Worm (Caenorhabditis elegans) whole organism, L4 larva: ENCODE results near the gene C03A3.1.

Experiments
- F10B5.3 ChIP-seq: sonication (generic microtip); optimal IDR thresholded peaks from 2 replicates; lab custom pipeline; 2016; ENCODE audit warnings: mild to moderate bottlenecking, missing genetic modification characterization, missing compliant biosample characterization
- F37D6.2 ChIP-seq: sonication (generic microtip); optimal IDR thresholded peaks from 2 replicates; lab custom pipeline; 2016; ENCODE audit warnings: mild to moderate bottlenecking, missing genetic modification characterization, missing compliant biosample characterization
- R02D3.7 ChIP-seq: fragments of 150-350 bp; sonication (generic microtip); optimal IDR thresholded peaks from 3 replicates; lab custom pipeline; 2014; ENCODE audit warnings: missing biosample characterization, missing genetic modification characterization
- T26A8.4 ChIP-seq: fragments of 200-800 bp; sonication (Bioruptor generic); IDR thresholded peaks from 2 replicates; pipeline ENCODE4 v1.3.6; 2022; ENCODE audit warnings: missing genetic modification characterization, missing compliant biosample characterization
- Y105C5A.15 ChIP-seq: fragments of 200-800 bp; sonication (Bioruptor generic); IDR thresholded peaks from 2 replicates; pipeline ENCODE4 v1.3.6; 2022; ENCODE audit warnings: missing genetic modification characterization, missing compliant biosample characterization
- ZK337.2 ChIP-seq: fragments of 200-800 bp; sonication (Bioruptor generic); IDR thresholded peaks from 2 replicates; pipeline ENCODE4 v1.3.6; 2022; ENCODE audit warnings: missing genetic modification reagents, missing genetic modification characterization, missing compliant biosample characterization
- ZK546.5 ChIP-seq, 2 experiments: sonication (generic microtip); optimal IDR thresholded peaks; 2 replicates each; lab custom pipeline; 2017; ENCODE audit warnings: missing biosample characterization in 2 of 2, missing genetic modification characterization in 2 of 2
- aha-1 ChIP-seq: fragments of 150-350 bp; peaks from one replicate; lab custom pipeline; 2014; ENCODE audit warnings: missing biosample characterization, missing genetic modification characterization
- arid-1 ChIP-seq: fragments of 200-800 bp; sonication (Bioruptor generic); conservative IDR thresholded peaks from 2 replicates; pipeline ENCODE4 v1.3.6; 2022; ENCODE audit warnings: missing genetic modification reagents, missing genetic modification characterization, missing compliant biosample characterization
- ceh-20 ChIP-seq: fragments of 200-800 bp; sonication (Bioruptor generic); IDR thresholded peaks from 2 replicates; pipeline ENCODE4 v1.3.6; 2022; ENCODE audit warnings: missing genetic modification reagents, missing genetic modification characterization, missing compliant biosample characterization
- ceh-28 ChIP-seq: fragments of 150-350 bp; optimal IDR thresholded peaks from 2 replicates; lab custom pipeline; 2014; ENCODE audit warnings: missing biosample characterization, missing genetic modification reagents, missing genetic modification characterization
- daf-19 ChIP-seq: fragments of 200-800 bp; sonication (Bioruptor generic); conservative IDR thresholded peaks from 2 replicates; pipeline ENCODE4 v1.3.6; 2022; ENCODE audit warnings: missing genetic modification characterization, missing compliant biosample characterization
- dmd-6 ChIP-seq: fragments of 200-800 bp; sonication (Bioruptor generic); IDR thresholded peaks from 2 replicates; pipeline ENCODE4 v1.3.6; 2022; ENCODE audit warnings: missing genetic modification reagents, missing genetic modification characterization, missing compliant biosample characterization
- dmd-8 ChIP-seq: fragments of 200-800 bp; sonication (Bioruptor generic); IDR thresholded peaks from 2 replicates; pipeline ENCODE4 v1.3.6; 2022; ENCODE audit warnings: missing genetic modification characterization, missing compliant biosample characterization
- dmd-9 ChIP-seq: fragments of 200-800 bp; sonication (Bioruptor generic); IDR thresholded peaks from 2 replicates; pipeline ENCODE4 v1.3.6; 2022; ENCODE audit warnings: missing genetic modification reagents, missing genetic modification characterization, missing compliant biosample characterization
- dpl-1 ChIP-seq: fragments of 150-350 bp; optimal IDR thresholded peaks from 2 replicates; lab custom pipeline; 2014; ENCODE audit warnings: missing biosample characterization, missing genetic modification reagents, missing genetic modification characterization
- fkh-10 ChIP-seq: fragments of 150-350 bp; optimal IDR thresholded peaks from 2 replicates; lab custom pipeline; 2014; ENCODE audit warnings: missing biosample characterization, missing genetic modification reagents, missing genetic modification characterization
- fos-1 ChIP-seq: fragments of 150-350 bp; optimal IDR thresholded peaks from 2 replicates; lab custom pipeline; 2014; ENCODE audit warnings: missing biosample characterization, missing genetic modification characterization
- hif-1 ChIP-seq, 2 experiments: sonication (generic microtip); optimal IDR thresholded peaks; 2 replicates each; lab custom pipeline; 2016 to 2017; ENCODE audit warnings: missing compliant biosample characterization in 2 of 2, missing genetic modification characterization in 2 of 2, missing genetic modification reagents in 2 of 2, missing genotype in 2 of 2, mild to moderate bottlenecking in 1 of 2
- jun-1 ChIP-seq: fragments of 150-350 bp; optimal IDR thresholded peaks from 2 replicates; lab custom pipeline; 2014; ENCODE audit warnings: missing biosample characterization, missing genetic modification reagents, missing genetic modification characterization
- lin-38 ChIP-seq: fragments of 200-800 bp; sonication (Bioruptor generic); IDR thresholded peaks from 2 replicates; pipeline ENCODE4 v1.3.6; 2022; ENCODE audit warnings: missing genetic modification reagents, missing genetic modification characterization, missing compliant biosample characterization
- lir-3 ChIP-seq: sonication (generic microtip); optimal IDR thresholded peaks from 2 replicates; lab custom pipeline; 2016; ENCODE audit warnings: mild to moderate bottlenecking, missing genetic modification characterization, missing compliant biosample characterization
- lsy-2 ChIP-seq, 2 experiments: fragments of 150-350 bp in 1 of 2; sonication (generic microtip) in 1 of 2; optimal IDR thresholded peaks; 2 replicates each; lab custom pipeline; 2014 to 2017; ENCODE audit warnings: missing biosample characterization in 2 of 2, missing genetic modification characterization in 2 of 2
- madf-5 ChIP-seq, 2 experiments: fragments of 200-800 bp; sonication (Bioruptor generic); IDR thresholded peaks; 2 replicates each; pipeline ENCODE4 v1.3.6; 2022; ENCODE audit warnings: missing compliant biosample characterization in 2 of 2, missing genetic modification characterization in 2 of 2
- madf-9 ChIP-seq: fragments of 200-800 bp; sonication (Bioruptor generic); conservative IDR thresholded peaks from 2 replicates; pipeline ENCODE4 v1.3.6; 2022; ENCODE audit warnings: missing genetic modification reagents, missing genetic modification characterization, missing compliant biosample characterization
- mdl-1 ChIP-seq, 2 experiments: fragments of 150-350 bp in 1 of 2; sonication (generic microtip) in 1 of 2; optimal IDR thresholded peaks; 2 replicates each; lab custom pipeline; 2014 to 2017; ENCODE audit warnings: missing biosample characterization in 2 of 2, missing genetic modification characterization in 2 of 2
- mdt-29 ChIP-seq: fragments of 200-800 bp; sonication (Bioruptor generic); IDR thresholded peaks from 2 replicates; pipeline ENCODE4 v1.3.6; 2022; ENCODE audit warnings: missing genetic modification reagents, missing genetic modification characterization, missing compliant biosample characterization
- mes-2 ChIP-seq: sonication (generic microtip); optimal IDR thresholded peaks from 2 replicates; lab custom pipeline; 2016; ENCODE audit warnings: missing genotype, mild to moderate bottlenecking, missing genetic modification characterization, missing compliant biosample characterization; ENCODE audit not compliant: poor library complexity, severe bottlenecking
- mxl-3 ChIP-seq: fragments of 200-800 bp; sonication (Bioruptor generic); optimal IDR thresholded peaks from 2 replicates; lab custom pipeline; 2018; ENCODE audit warnings: mild to moderate bottlenecking, missing genetic modification characterization, missing compliant biosample characterization
- nhr-10 ChIP-seq: fragments of 150-350 bp; optimal IDR thresholded peaks from 2 replicates; lab custom pipeline; 2014; ENCODE audit warnings: missing biosample characterization, missing genetic modification characterization
- nhr-11 ChIP-seq: fragments of 150-350 bp; optimal IDR thresholded peaks from 2 replicates; lab custom pipeline; 2014; ENCODE audit warnings: missing biosample characterization, missing genetic modification characterization
- nhr-111 ChIP-seq: fragments of 200-800 bp; sonication (Bioruptor generic); optimal IDR thresholded peaks from 2 replicates; lab custom pipeline; 2018; ENCODE audit warnings: mild to moderate bottlenecking, missing genetic modification characterization, missing compliant biosample characterization
- nhr-25 ChIP-seq: sonication (generic microtip); optimal IDR thresholded peaks from 2 replicates; lab custom pipeline; 2017; ENCODE audit warnings: missing genetic modification characterization, mild to moderate bottlenecking, missing compliant biosample characterization, antibody characterized with exemption, moderate library complexity, borderline replicate concordance; ENCODE audit not compliant: insufficient read depth
- nhr-28 ChIP-seq: fragments of 150-350 bp; optimal IDR thresholded peaks from 2 replicates; lab custom pipeline; 2014; ENCODE audit warnings: missing biosample characterization, missing genetic modification characterization
- nhr-42 ChIP-seq: fragments of 200-800 bp; sonication (Bioruptor generic); IDR thresholded peaks from 2 replicates; pipeline ENCODE4 v1.3.6; 2022; ENCODE audit warnings: missing genetic modification characterization, missing compliant biosample characterization
- nhr-48 ChIP-seq: sonication (generic microtip); optimal IDR thresholded peaks from 2 replicates; lab custom pipeline; 2016; ENCODE audit warnings: mild to moderate bottlenecking, missing genetic modification characterization, missing compliant biosample characterization
- nhr-6 ChIP-seq: fragments of 150-350 bp; optimal IDR thresholded peaks from 2 replicates; lab custom pipeline; 2014; ENCODE audit warnings: missing biosample characterization, missing genetic modification characterization
- nhr-76 ChIP-seq: fragments of 150-350 bp; optimal IDR thresholded peaks from 2 replicates; lab custom pipeline; 2014; ENCODE audit warnings: missing biosample characterization, missing genetic modification characterization
- php-3 ChIP-seq: fragments of 200-800 bp; sonication (Bioruptor generic); IDR thresholded peaks from 2 replicates; pipeline ENCODE4 v1.3.6; 2022; ENCODE audit warnings: missing genetic modification reagents, missing genetic modification characterization, missing compliant biosample characterization
- pqm-1 ChIP-seq: sonication (generic microtip); optimal IDR thresholded peaks from 2 replicates; lab custom pipeline; 2017; ENCODE audit warnings: missing biosample characterization, missing genetic modification characterization
- rbr-2 ChIP-seq: sonication (generic microtip); optimal IDR thresholded peaks from 2 replicates; lab custom pipeline; 2016; ENCODE audit warnings: missing genotype, missing genetic modification characterization, missing compliant biosample characterization
- sdz-12 ChIP-seq: fragments of 200-800 bp; sonication (Bioruptor generic); optimal IDR thresholded peaks from 2 replicates; lab custom pipeline; 2018; ENCODE audit warnings: mild to moderate bottlenecking, missing genetic modification characterization, missing compliant biosample characterization
- set-16 ChIP-seq: fragments of 200-800 bp; sonication (Bioruptor generic); IDR thresholded peaks from 2 replicates; pipeline ENCODE4 v1.3.6; 2022; ENCODE audit warnings: missing genetic modification reagents, missing genetic modification characterization, missing compliant biosample characterization
- spr-1 ChIP-seq: sonication (generic microtip); optimal IDR thresholded peaks from 2 replicates; lab custom pipeline; 2016; ENCODE audit warnings: mild to moderate bottlenecking, missing genetic modification characterization, missing compliant biosample characterization
- tra-1 ChIP-seq: fragments of 200-800 bp; sonication (Bioruptor generic); IDR thresholded peaks from 2 replicates; pipeline ENCODE4 v1.3.6; 2022; ENCODE audit warnings: missing genetic modification reagents, missing genetic modification characterization, missing compliant biosample characterization
- unc-130 ChIP-seq: sonication (generic microtip); optimal IDR thresholded peaks from 2 replicates; lab custom pipeline; 2016; ENCODE audit warnings: missing genetic modification reagents, missing genetic modification characterization, missing compliant biosample characterization
- unc-62 ChIP-seq, 3 experiments: fragments of 150-350 bp in 1 of 3; sonication (generic microtip); optimal IDR thresholded peaks in 2 of 3; peaks in 1 of 3; 1 replicate in 1 of 3; 2 replicates in 2 of 3; lab custom pipeline; 2014 to 2017; ENCODE audit warnings: missing biosample characterization in 3 of 3, missing genetic modification characterization in 3 of 3, missing genetic modification reagents in 3 of 3, missing genotype in 1 of 3
- vab-7 ChIP-seq: fragments of 200-800 bp; sonication (Bioruptor generic); IDR thresholded peaks from 2 replicates; pipeline ENCODE4 v1.3.6; 2022; ENCODE audit warnings: missing genetic modification reagents, missing genetic modification characterization, missing compliant biosample characterization
- zip-2 ChIP-seq: fragments of 150-350 bp; optimal IDR thresholded peaks from 2 replicates; lab custom pipeline; 2014; ENCODE audit warnings: missing biosample characterization, missing genetic modification characterization
- ztf-7 ChIP-seq: fragments of 150-350 bp; optimal IDR thresholded peaks from 2 replicates; lab custom pipeline; 2014; ENCODE audit warnings: missing biosample characterization, missing genetic modification characterization

Gene C03A3.1

DNA sequence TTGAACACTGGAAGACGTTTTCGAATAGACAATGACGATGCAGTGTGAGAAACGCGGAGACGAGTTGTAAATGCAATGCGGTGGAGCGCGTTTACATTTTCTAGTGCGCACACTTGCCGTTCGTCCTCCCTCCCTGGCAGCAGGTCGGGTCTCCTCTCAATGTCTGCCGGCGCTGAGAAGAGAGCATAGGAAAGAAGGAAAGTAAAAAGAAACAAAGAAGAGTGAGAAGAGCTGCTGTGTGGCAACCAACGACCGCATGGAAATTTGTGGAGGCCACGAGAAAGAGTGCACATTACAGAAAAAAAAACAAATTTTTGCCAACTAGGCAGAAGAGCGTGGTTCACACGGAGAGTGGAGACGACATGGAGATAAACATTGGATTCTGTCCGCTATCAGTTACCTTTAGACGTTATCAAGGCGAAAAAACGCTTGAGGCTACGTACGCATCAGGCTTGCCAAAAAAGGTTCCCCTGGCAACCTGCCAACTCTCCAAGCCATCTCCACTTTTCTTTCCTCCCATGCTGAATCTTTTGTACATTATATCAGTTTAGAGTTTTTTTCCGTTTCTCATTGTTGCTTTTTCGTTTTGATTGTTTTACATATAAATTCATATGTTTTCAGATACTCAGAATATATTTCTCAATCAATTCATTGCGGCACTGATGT lies 42.6 kb downstream of the C03A3.1 start, which contains the start of the genes snrp-40.1 and F08G12.3 (continued):
- TF ChIP-seq dmd-6 (peak; percentile 79), sdz-12 (GFP tag; lab: Kevin White, UChicago) (no peak), nhr-11 (tag; lab: Kevin White, UChicago) (peak; percentile 94), jun-1 (peak; percentile 14), dmd-9 (GFP tag; lab: Robert Waterston, UW) (no peak), nhr-76 (tag; lab: Kevin White, UChicago) (no peak), set-16 (GFP tag; lab: Robert Waterston, UW) (no peak; the same call in none of the 2 replicates), unc-130 (GFP tag; lab: Kevin White, UChicago) (no peak), nhr-28 (tag; lab: Kevin White, UChicago) (peak; percentile 97), vab-7 (peak; percentile 30; the same call in 1 of the 2 replicates), daf-19 (GFP tag; lab: Robert Waterston, UW) (no peak), rbr-2 (tag; lab: Kevin White, UChicago) (peak; percentile 89), mes-2 (tag; lab: Kevin White, UChicago) (peak; percentile 88), unc-62 (GFP tag; optimal IDR thresholded peaks at IDR 0.05 in 1 of 2; lab: Kevin White, UChicago) (peak in 1 of 2 experiments; percentile 81), unc-62 (tag; optimal IDR thresholded peaks at IDR 0.05; lab: Kevin White, UChicago) (no peak), dmd-8 (GFP tag; lab: Robert Waterston, UW) (no peak), ztf-7 (tag; lab: Kevin White, UChicago) (no peak), fos-1 (tag; lab: Kevin White, UChicago) (no peak), lir-3 (no peak), ZK337.2 (GFP tag; lab: Robert Waterston, UW) (no peak), pqm-1 (tag; lab: Kevin White, UChicago) (peak; percentile 70), madf-5 (GFP tag; IDR thresholded peaks at IDR 0.05; lab: Robert Waterston, UW) (no peak), lsy-2 (tag; optimal IDR thresholded peaks at IDR 0.05; lab: Kevin White, UChicago) (peak; percentile 53 to 85), mdt-29 (GFP tag; lab: Robert Waterston, UW) (no peak), spr-1 (tag; lab: Kevin White, UChicago) (peak; percentile 35), mxl-3 (peak; percentile 93), F10B5.3 (tag; lab: Kevin White, UChicago) (no peak), mdl-1 (tag; optimal IDR thresholded peaks at IDR 0.05; lab: Kevin White, UChicago) (peak; percentile 59 to 88), zip-2 (tag; lab: Kevin White, UChicago) (no peak), nhr-42 (GFP tag; lab: Robert Waterston, UW) (no peak), Y105C5A.15 (GFP tag; lab: Robert Waterston, UW) (no peak), ZK546.5 (tag; optimal IDR thresholded peaks at IDR 0.05; lab: Kevin White, UChicago) (no peak), dpl-1 (peak; percentile 62), hif-1 (tag; optimal IDR thresholded peaks at IDR 0.05; lab: Kevin White, UChicago) (peak in 1 of 2 experiments; percentile 75), nhr-111 (GFP tag; lab: Kevin White, UChicago) (no peak), arid-1 (GFP tag; lab: Robert Waterston, UW) (peak; percentile 47; the same call in 1 of the 2 replicates), nhr-10 (tag; lab: Kevin White, UChicago) (no peak), ceh-28 (tag; lab: Kevin White, UChicago) (no peak), lin-38 (GFP tag; lab: Robert Waterston, UW) (peak; percentile 93), php-3 (no peak), R02D3.7 (no peak), aha-1 (tag; lab: Kevin White, UChicago) (peak; percentile 99), madf-9 (peak; percentile 27), T26A8.4 (peak; percentile 51; the same call in 1 of the 2 replicates), F37D6.2 (peak; percentile 57), fkh-10 (GFP tag; lab: Kevin White, UChicago) (peak; percentile 90), nhr-48 (tag; lab: Kevin White, UChicago) (peak; percentile 68), ceh-20 (GFP tag; lab: Robert Waterston, UW) (0 out of 2 replicates have a peak, but pooled peaks have one; percentile 33), nhr-25 (tag; lab: Kevin White, UChicago) (peak; percentile 71), nhr-6 (tag; lab: Kevin White, UChicago) (peak; percentile 86), tra-1 (GFP tag; lab: Robert Waterston, UW) (peak; percentile 50; the same call in 1 of the 2 replicates)
